Fruit fly (Drosophila melanogaster): ENCODE data around the gene Crys.

Crys gene

DNA sequence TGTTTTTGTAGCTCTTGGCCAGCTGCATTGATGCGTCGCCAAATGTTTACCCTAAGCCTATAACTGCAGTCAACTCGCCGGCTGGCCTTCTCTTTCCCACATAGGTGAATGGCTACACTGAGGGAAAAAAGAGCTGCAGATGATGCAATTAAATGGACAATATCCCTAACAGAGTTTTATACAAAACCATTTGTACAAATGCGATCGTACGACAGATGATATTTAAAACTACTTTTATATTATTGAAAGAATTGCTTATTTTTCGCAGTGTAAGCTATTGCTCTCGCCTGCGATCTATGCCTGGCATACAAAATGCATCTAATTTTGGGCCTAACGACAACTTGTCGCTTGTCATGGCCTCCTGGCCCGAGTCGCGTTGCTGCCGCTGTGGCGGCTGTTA lies 6.0 kb downstream of the Crys start (continued):
- TF ChIP-seq Hr78 (GFP tag; optimal IDR thresholded peaks at IDR 0.05) (no peak), brk (GFP tag; optimal IDR thresholded peaks at IDR 0.05) (no peak), dsf (GFP tag; optimal IDR thresholded peaks at IDR 0.05; ENCODE audit: borderline replicate concordance) (no peak), pan (optimal IDR thresholded peaks at IDR 0.05) (no peak), br (GFP tag; optimal IDR thresholded peaks at IDR 0.05) (no peak), usp (GFP tag; optimal IDR thresholded peaks at IDR 0.05) (no peak), Hr83 (GFP tag; optimal IDR thresholded peaks at IDR 0.05; ENCODE audit: poor library complexity, severe bottlenecking) (no peak)

DNA sequence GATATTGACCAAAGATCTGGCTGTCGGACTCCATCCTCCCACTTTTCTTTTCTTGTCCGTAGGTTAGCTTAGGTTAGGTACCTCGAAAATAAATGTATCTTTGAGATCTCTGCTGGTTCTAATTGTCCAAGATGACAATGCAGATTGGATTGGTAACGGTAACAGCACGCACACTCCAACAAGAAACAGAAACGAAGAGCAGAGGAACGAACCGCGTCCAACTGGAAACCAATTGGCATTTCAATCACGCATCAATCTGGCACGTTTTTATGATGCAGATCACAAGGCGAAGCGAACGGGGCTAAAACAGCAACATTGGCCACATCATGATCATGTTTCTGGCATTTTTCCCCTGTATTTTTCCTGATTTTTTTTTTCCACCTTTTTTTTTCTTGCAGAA lies 11.9 kb downstream of the Crys start:
- TF ChIP-seq Myc (optimal IDR thresholded peaks at IDR 0.05): no peak
- TF ChIP-seq brk (GFP tag; optimal IDR thresholded peaks at IDR 0.05): no peak
- no peak for TF ChIP-seq jim (GFP tag; optimal IDR thresholded peaks at IDR 0.05)
- TF ChIP-seq dmrt93B (GFP tag; optimal IDR thresholded peaks at IDR 0.05): no peak
- TF ChIP-seq sage (GFP tag; optimal IDR thresholded peaks at IDR 0.05): no peak
- TF ChIP-seq CrebA (GFP tag; optimal IDR thresholded peaks at IDR 0.05; ENCODE audit: borderline replicate concordance): no peak
- no peak for TF ChIP-seq foxo (GFP tag; optimal IDR thresholded peaks at IDR 0.05)
- no peak for TF ChIP-seq fru (GFP tag; optimal IDR thresholded peaks at IDR 0.05)
- TF ChIP-seq Hnf4 (GFP tag; optimal IDR thresholded peaks at IDR 0.05): no peak
- no peak for TF ChIP-seq Hr78 (GFP tag; optimal IDR thresholded peaks at IDR 0.05)
- TF ChIP-seq Abd-B (GFP tag; optimal IDR thresholded peaks at IDR 0.05): no peak
- TF ChIP-seq tai (GFP tag; optimal IDR thresholded peaks at IDR 0.05): no peak
- no peak for TF ChIP-seq N (GFP tag; optimal IDR thresholded peaks at IDR 0.05)
- TF ChIP-seq Sp1 (GFP tag; optimal IDR thresholded peaks at IDR 0.05): no peak
- TF ChIP-seq Jra (GFP tag; optimal IDR thresholded peaks at IDR 0.05): no peak
- no peak for TF ChIP-seq woc (GFP tag; optimal IDR thresholded peaks at IDR 0.05)
- TF ChIP-seq Dfd (GFP tag; optimal IDR thresholded peaks at IDR 0.05): no peak

DNA sequence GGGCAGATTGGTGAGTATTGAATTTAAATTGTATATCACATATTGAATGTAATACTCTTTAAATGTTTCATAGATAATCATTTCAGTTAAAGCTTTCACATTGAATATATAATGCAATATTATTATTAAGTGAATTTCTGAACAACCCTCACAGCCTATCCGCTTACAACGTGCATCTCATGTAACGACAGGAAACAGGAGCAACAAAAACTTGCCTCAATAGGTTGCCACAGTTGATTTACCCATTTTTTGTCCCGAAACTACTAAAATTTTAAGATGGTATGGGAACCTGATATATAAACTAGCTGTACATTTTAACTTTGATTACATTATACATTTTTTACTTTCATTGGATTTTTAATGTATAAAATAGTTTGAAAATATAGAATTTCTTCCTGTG lies 14.8 kb downstream of the Crys start:
- no peak for TF ChIP-seq fru (GFP tag; optimal IDR thresholded peaks at IDR 0.05)
- no peak for TF ChIP-seq sage (GFP tag; optimal IDR thresholded peaks at IDR 0.05)
- no peak for TF ChIP-seq brk (GFP tag; optimal IDR thresholded peaks at IDR 0.05)
- TF ChIP-seq dmrt93B (GFP tag; optimal IDR thresholded peaks at IDR 0.05): no peak
- no peak for TF ChIP-seq br (GFP tag; optimal IDR thresholded peaks at IDR 0.05)
- TF ChIP-seq Jra (GFP tag; optimal IDR thresholded peaks at IDR 0.05): no peak
- TF ChIP-seq Hr78 (GFP tag; optimal IDR thresholded peaks at IDR 0.05): no peak
- TF ChIP-seq Dif (GFP tag; optimal IDR thresholded peaks at IDR 0.05; ENCODE audit: partially characterized antibody): no peak
- no peak for TF ChIP-seq Sp1 (GFP tag; optimal IDR thresholded peaks at IDR 0.05)
- no peak for TF ChIP-seq tai (GFP tag; optimal IDR thresholded peaks at IDR 0.05)
- no peak for TF ChIP-seq lola (GFP tag; optimal IDR thresholded peaks at IDR 0.05)
- no peak for TF ChIP-seq sv (GFP tag; optimal IDR thresholded peaks at IDR 0.05)
- TF ChIP-seq Vsx2 (GFP tag; optimal IDR thresholded peaks at IDR 0.05; ENCODE audit: partially characterized antibody): no peak

DNA sequence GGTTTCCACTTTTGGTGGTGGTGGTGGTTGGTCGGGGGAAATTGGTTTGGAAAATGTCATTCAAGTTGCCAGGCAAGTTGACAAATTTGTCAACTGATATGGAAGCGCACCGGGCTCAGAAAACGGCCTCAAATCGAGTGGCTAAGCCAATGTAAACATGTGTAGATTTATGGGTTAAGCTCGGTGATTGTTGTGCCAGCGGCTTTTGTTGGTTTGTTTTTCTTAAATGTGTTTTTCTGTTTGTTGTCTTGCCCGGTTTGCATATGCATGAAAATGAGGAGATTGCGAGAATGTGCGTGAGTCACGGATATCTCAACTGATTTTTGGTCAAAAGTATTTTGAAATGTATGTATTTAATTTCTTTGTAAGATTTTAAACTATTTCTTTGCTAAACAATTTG lies 17.0 kb downstream of the Crys start:
- TF ChIP-seq Jra (GFP tag; optimal IDR thresholded peaks at IDR 0.05) (no peak), usp (GFP tag; optimal IDR thresholded peaks at IDR 0.05) (no peak), N (GFP tag; optimal IDR thresholded peaks at IDR 0.05) (no peak), sage (GFP tag; optimal IDR thresholded peaks at IDR 0.05) (no peak), tai (GFP tag; optimal IDR thresholded peaks at IDR 0.05) (no peak), CrebA (GFP tag; optimal IDR thresholded peaks at IDR 0.05; ENCODE audit: borderline replicate concordance) (no peak), rgr (GFP tag; optimal IDR thresholded peaks at IDR 0.05) (no peak), psq (GFP tag; optimal IDR thresholded peaks at IDR 0.05) (no peak)

DNA sequence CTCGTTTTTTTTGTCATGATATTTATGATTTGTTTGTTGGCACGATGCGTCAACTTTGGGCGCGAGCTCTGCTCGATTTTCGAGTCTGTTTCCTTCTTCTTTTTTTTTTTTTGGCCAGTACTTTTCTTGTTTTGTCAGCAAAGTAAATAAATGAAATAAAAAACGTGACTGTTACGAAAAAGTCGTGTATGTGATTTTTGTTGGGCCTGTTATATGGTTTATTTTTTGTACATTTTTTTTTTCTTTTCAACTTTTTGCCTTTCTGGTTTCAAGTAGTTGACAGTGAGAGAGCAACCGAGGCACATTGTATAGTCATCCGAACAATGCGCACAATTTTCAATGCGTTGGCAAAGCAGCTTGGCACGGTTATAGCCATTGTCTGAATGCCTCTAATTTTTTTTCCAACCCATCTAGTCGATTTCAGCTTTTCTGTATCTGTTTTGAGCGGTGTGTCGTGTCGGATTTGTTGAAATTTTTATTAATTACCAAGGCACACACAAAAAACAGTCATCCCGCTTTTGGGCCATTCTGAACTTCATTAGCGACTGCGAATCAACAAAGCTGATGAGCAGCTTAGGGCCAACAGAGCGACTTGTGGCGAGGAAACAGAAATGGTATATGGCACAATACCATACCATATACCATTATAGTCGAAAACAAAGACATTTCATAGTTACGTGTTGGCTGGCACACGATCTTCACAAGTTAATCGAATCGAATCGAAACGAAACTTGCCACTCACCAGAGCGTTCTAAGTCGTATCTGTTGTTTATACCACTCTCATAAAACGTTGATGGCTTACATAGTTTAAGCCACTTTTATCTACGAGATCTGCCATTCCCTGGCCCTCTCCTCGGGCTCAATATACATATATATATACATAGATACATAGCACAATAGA lies 19.7 kb downstream of the Crys start:
- no peak for TF ChIP-seq brk (GFP tag; optimal IDR thresholded peaks at IDR 0.05)
- TF ChIP-seq Abd-B (GFP tag; optimal IDR thresholded peaks at IDR 0.05): no peak
- TF ChIP-seq dl (GFP tag; optimal IDR thresholded peaks at IDR 0.05; ENCODE audit: insufficient read depth in 1 of 2, partially characterized antibody in 2 of 2): no peak
- no peak for TF ChIP-seq dsf (GFP tag; optimal IDR thresholded peaks at IDR 0.05; ENCODE audit: borderline replicate concordance)
- no peak for TF ChIP-seq CG32264 (GFP tag; optimal IDR thresholded peaks at IDR 0.05)
- TF ChIP-seq br (GFP tag; optimal IDR thresholded peaks at IDR 0.05): no peak
- TF ChIP-seq Jra (GFP tag; optimal IDR thresholded peaks at IDR 0.05): no peak
- no peak for TF ChIP-seq dmrt93B (GFP tag; optimal IDR thresholded peaks at IDR 0.05)
- no peak for TF ChIP-seq N (GFP tag; optimal IDR thresholded peaks at IDR 0.05)
- TF ChIP-seq sage (GFP tag; optimal IDR thresholded peaks at IDR 0.05): no peak
- TF ChIP-seq rgr (GFP tag; optimal IDR thresholded peaks at IDR 0.05): no peak
- TF ChIP-seq Hr83 (GFP tag; optimal IDR thresholded peaks at IDR 0.05; ENCODE audit: poor library complexity, severe bottlenecking): no peak
- no peak for TF ChIP-seq pan (optimal IDR thresholded peaks at IDR 0.05)
- no peak for TF ChIP-seq jim (GFP tag; optimal IDR thresholded peaks at IDR 0.05)
- TF ChIP-seq fru (GFP tag; optimal IDR thresholded peaks at IDR 0.05): no peak
- TF ChIP-seq Dfd (GFP tag; optimal IDR thresholded peaks at IDR 0.05): no peak
- no peak for TF ChIP-seq Myc (optimal IDR thresholded peaks at IDR 0.05)
